Fruit fly (Drosophila melanogaster) whole organism: ENCODE measurements around the gene CG33489.

Experiments used
- CG8478 ChIP-seq: fragments of >200 bp; optimal IDR thresholded peaks from 2 replicates; lab custom pipeline; 2018; ENCODE audit warnings: inconsistent platforms
- Dll ChIP-seq: fragments of >200 bp; optimal IDR thresholded peaks from 2 replicates; lab custom pipeline; 2017
- EcR ChIP-seq, 2 experiments: fragments of >200 bp; optimal IDR thresholded peaks; 2 replicates each; lab custom pipeline; 2017; ENCODE audit warnings: missing biosample characterization in 2 of 2, missing genetic modification characterization in 2 of 2, missing genetic modification reagents in 2 of 2
- usp ChIP-seq: fragments of >200 bp; optimal IDR thresholded peaks from 2 replicates; lab custom pipeline; 2017; ENCODE audit warnings: missing biosample characterization, missing genetic modification characterization, mixed read lengths

DNA sequence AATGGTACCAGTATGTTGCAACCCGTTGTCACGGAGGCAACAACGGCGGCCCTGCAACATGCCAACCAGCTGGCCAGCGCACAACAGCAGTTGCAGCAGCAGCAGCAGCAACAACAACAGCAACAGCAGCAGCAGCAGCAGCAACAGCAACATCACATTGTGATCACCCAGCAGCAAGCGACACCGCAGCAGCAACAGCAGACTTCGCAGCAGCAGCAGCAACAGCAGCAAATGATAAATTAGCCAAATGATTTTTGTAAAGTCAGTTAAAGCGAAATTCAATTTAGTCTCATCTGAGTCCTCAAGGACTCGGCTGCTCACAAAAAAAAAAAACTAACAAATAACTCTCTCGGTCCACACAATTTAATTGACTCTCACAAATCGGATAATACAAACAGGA, 27.4 kb upstream of the CG33489 start:
- TF ChIP-seq CG8478 (lab: Kevin White, UChicago) (no peak), Dll (lab: Kevin White, UChicago) (no peak), EcR (GFP tag; optimal IDR thresholded peaks at IDR 0.05; lab: Kevin White, UChicago) (no peak), usp (GFP tag; lab: Kevin White, UChicago) (no peak)
